Worm (Caenorhabditis elegans): ENCODE measurements around the gene F11D11.4.

F11D11.4 gene

DNA sequence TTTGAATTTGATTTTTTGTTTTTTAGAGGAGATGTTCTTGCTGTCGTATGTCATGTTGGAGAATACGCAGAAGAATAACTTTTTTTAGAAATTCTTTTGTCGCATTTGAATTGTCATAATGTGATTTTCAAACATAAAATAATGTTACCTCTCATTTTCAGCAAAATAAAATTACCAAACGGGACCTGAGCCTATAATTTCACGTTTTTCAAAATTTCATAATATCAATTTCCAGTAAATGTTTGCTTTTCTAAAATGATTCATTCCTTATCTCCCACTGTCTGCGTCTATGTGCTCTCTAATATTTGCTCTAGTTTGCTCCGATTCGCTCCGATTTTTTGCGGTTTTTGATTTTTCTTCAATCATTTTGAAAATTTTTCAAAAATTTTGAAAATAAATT lies 29.5 kb downstream of the F11D11.4 start, which contains the start of gene nhr-231:
Gene nhr-231 (plus strand): TSS at position 301 of the 400 bp plus-strand sequence.
- no peak for TF ChIP-seq grh-1 (GFP tag; IDR thresholded peaks at IDR 0.05)
- no peak for TF ChIP-seq lin-15B (tag; optimal IDR thresholded peaks at IDR 0.05)
- no peak for TF ChIP-seq ceh-63 (GFP tag; optimal IDR thresholded peaks at IDR 0.05)
- no peak for TF ChIP-seq irx-1 (tag; optimal IDR thresholded peaks at IDR 0.05)
- TF ChIP-seq ces-1 (GFP tag; optimal IDR thresholded peaks at IDR 0.05) = no peak
- no peak for TF ChIP-seq skn-1 (tag; optimal IDR thresholded peaks at IDR 0.05)
- no peak for TF ChIP-seq unc-130 (tag; optimal IDR thresholded peaks at IDR 0.05)
- TF ChIP-seq unc-62 (GFP tag; optimal IDR thresholded peaks at IDR 0.05) = no peak
- TF ChIP-seq lin-14 (GFP tag; optimal IDR thresholded peaks at IDR 0.05) = no peak
- no peak for TF ChIP-seq zag-1 (tag; optimal IDR thresholded peaks at IDR 0.05)
- TF ChIP-seq sup-37 (GFP tag; optimal IDR thresholded peaks at IDR 0.05) = no peak
- TF ChIP-seq jun-1 (tag; optimal IDR thresholded peaks at IDR 0.05) = no peak
- no peak for TF ChIP-seq hlh-4 (tag; optimal IDR thresholded peaks at IDR 0.05)
- no peak for TF ChIP-seq hpl-2 (GFP tag; optimal IDR thresholded peaks at IDR 0.05)
- TF ChIP-seq ets-5 (GFP tag; IDR thresholded peaks at IDR 0.05) = no peak
- no peak for TF ChIP-seq fkh-8 (tag; optimal IDR thresholded peaks at IDR 0.05)
- no peak for TF ChIP-seq nhr-20 (tag; optimal IDR thresholded peaks at IDR 0.05)

- TF ChIP-seq irx-1 (tag; optimal IDR thresholded peaks at IDR 0.05) = no peak
- TF ChIP-seq xbp-1 (tag; optimal IDR thresholded peaks at IDR 0.05) = no peak
- TF ChIP-seq snu-23 (GFP tag; optimal IDR thresholded peaks at IDR 0.05) = no peak
- TF ChIP-seq ztf-11 (tag; optimal IDR thresholded peaks at IDR 0.05) = no peak
- TF ChIP-seq nhr-19 (GFP tag; conservative IDR thresholded peaks at IDR 0.05) = no peak
- TF ChIP-seq pag-3 (tag; optimal IDR thresholded peaks at IDR 0.05; ENCODE audit: borderline replicate concordance, insufficient read depth) = no peak
- TF ChIP-seq grh-1 (GFP tag; IDR thresholded peaks at IDR 0.05) = no peak
- no peak for TF ChIP-seq blmp-1 (tag; optimal IDR thresholded peaks at IDR 0.05)
- TF ChIP-seq ztf-4 (tag; optimal IDR thresholded peaks at IDR 0.05) = no peak
- no peak for TF ChIP-seq ama-1 (optimal IDR thresholded peaks at IDR 0.05)
- TF ChIP-seq mep-1 (tag; optimal IDR thresholded peaks at IDR 0.05) = no peak
- no peak for TF ChIP-seq lir-3 (tag; optimal IDR thresholded peaks at IDR 0.05; ENCODE audit: poor library complexity)
Measured at ce11 chrV:18800811-18801210, 39.6 kb downstream of the F11D11.4 start, which contains the start of gene nhr-170. nhr-170 (minus strand) TSS chrV:18800826.

DNA sequence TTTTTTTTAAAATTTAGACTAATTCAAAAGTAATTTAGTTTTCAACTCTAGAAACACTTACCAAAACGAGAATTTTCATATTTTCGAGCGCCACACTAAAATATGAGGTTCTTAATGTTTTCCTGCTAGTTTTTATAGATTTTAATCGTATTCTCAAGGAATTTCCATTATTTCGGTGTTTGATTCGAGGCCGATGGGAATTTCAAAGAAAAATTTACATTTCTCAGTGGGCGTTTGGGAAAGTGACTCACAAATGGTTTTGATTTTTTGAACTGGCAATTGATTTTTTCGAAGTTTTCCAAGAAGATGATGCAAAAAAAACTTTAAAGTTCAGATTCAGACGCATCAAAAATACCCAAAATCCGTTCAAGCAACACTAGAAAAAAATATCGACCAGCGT lies 40.9 kb downstream of the F11D11.4 start, which contains the start of gene C54E10.11:
Gene C54E10.11 (minus strand): TSS at position 101 of the 400 bp plus-strand sequence.
- TF ChIP-seq lir-3 (tag; optimal IDR thresholded peaks at IDR 0.05; ENCODE audit: poor library complexity) (no peak), zag-1 (tag; optimal IDR thresholded peaks at IDR 0.05) (no peak), lin-39 (tag; optimal IDR thresholded peaks at IDR 0.05) (no peak)

- TF ChIP-seq ceh-88 (GFP tag; IDR thresholded peaks at IDR 0.05) = no peak
- no peak for TF ChIP-seq ztf-4 (tag; optimal IDR thresholded peaks at IDR 0.05)
- no peak for TF ChIP-seq hlh-4 (tag; optimal IDR thresholded peaks at IDR 0.05)
- no peak for TF ChIP-seq nhr-90 (tag; optimal IDR thresholded peaks at IDR 0.05; ENCODE audit: poor library complexity)
- no peak for TF ChIP-seq mab-9 (GFP tag; IDR thresholded peaks at IDR 0.05)
- no peak for TF ChIP-seq mep-1 (tag; optimal IDR thresholded peaks at IDR 0.05)
- TF ChIP-seq pag-3 (tag; optimal IDR thresholded peaks at IDR 0.05; ENCODE audit: borderline replicate concordance, insufficient read depth) = no peak
- TF ChIP-seq efl-1 (optimal IDR thresholded peaks at IDR 0.05) = no peak
- TF ChIP-seq efl-1 (GFP tag; optimal IDR thresholded peaks at IDR 0.05 in 1 of 2) = peak in 1 of 2 experiments; percentile 16
- no peak for TF ChIP-seq ceh-82 (tag; optimal IDR thresholded peaks at IDR 0.05)
Measured at ce11 chrV:18803260-18803659, 42.1 kb downstream of the F11D11.4 start, which contains the start of gene C54E10.10. C54E10.10 (minus strand) TSS chrV:18803360.

DNA sequence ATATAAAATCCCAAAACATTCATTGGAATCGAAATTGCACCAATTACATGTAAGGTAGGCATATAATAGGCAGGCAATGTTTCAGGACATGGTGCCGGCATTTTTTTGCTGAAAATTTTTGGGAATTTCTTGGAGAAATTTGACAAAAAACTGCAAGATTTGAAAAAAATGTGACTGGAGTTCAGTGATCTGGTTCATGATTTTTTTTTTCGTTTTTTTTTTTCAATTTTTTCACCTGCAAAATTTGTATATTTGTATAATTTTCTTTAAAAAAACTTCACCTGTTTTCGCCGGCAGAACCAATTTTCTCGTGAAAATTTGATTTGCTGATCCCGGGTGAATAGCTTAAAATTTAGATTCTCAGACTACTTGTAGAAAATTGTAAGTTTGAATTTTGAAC lies 45.2 kb downstream of the F11D11.4 start, which contains the start of gene sri-10:
Gene sri-10 (minus strand): TSS at position 101 of the 400 bp plus-strand sequence.
- no peak for TF ChIP-seq fkh-8 (tag; optimal IDR thresholded peaks at IDR 0.05)
- TF ChIP-seq unc-98 (GFP tag; IDR thresholded peaks at IDR 0.05) = no peak
- TF ChIP-seq ceh-88 (GFP tag; IDR thresholded peaks at IDR 0.05) = no peak
- TF ChIP-seq zag-1 (tag; optimal IDR thresholded peaks at IDR 0.05) = no peak
- no peak for TF ChIP-seq elt-3 (tag; optimal IDR thresholded peaks at IDR 0.05)
- no peak for TF ChIP-seq fkh-10 (GFP tag; optimal IDR thresholded peaks at IDR 0.05)
- no peak for TF ChIP-seq lin-14 (GFP tag; optimal IDR thresholded peaks at IDR 0.05)
- no peak for TF ChIP-seq dsc-1 (tag; optimal IDR thresholded peaks at IDR 0.05)
- no peak for TF ChIP-seq fos-1 (tag; optimal IDR thresholded peaks at IDR 0.05)
- no peak for TF ChIP-seq tlp-1 (tag; optimal IDR thresholded peaks at IDR 0.05)
- no peak for TF ChIP-seq zip-4 (GFP tag; optimal IDR thresholded peaks at IDR 0.05)
- no peak for TF ChIP-seq egl-27 (tag; optimal IDR thresholded peaks at IDR 0.05)
- TF ChIP-seq snu-23 (GFP tag; optimal IDR thresholded peaks at IDR 0.05) = no peak
- no peak for TF ChIP-seq aha-1 (tag; optimal IDR thresholded peaks at IDR 0.05)
